Worm (Caenorhabditis elegans): ENCODE measurements around the gene rhr-1.
A peak's percentile ranks its signal among the peaks of the same experiment; 100 is the strongest.
"Not testable (repeated sequence)": the region's sequence is repeated elsewhere in the genome, so short reads cannot be mapped to it uniquely, and the experiment has no call there.

rhr-1 gene

DNA sequence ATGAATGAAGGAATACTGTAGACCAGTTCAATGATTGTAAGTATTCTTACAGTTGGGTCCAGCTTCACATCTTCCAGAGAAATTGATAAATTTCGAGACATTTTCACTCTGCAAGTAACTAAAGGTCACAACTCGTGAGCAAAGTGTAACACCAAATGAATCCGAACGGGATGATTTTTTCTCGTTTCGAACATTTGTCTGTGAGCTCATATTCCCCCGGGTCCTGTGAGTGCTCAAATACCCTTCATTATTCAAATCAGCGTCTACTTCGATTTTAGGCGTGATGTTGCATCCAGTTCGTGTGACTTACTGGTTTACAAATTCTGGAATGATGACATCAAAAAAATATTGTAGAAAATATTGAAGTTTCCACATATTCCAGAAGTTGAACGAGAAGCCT lies 37.4 kb downstream of the rhr-1 start, which contains the start of gene srg-68:
Gene srg-68, minus strand, starts transcription at position 101 of the 400 bp plus-strand sequence.
- TF ChIP-seq hlh-13 (GFP tag; optimal IDR thresholded peaks at IDR 0.05): no peak
- TF ChIP-seq ahr-1 (tag; optimal IDR thresholded peaks at IDR 0.05): no peak
- no peak for TF ChIP-seq C38D4.7 (GFP tag; optimal IDR thresholded peaks at IDR 0.05)
- TF ChIP-seq ama-1 (optimal IDR thresholded peaks at IDR 0.05): no peak
- no peak for TF ChIP-seq pha-4 (tag; optimal IDR thresholded peaks at IDR 0.05)
- no peak for TF ChIP-seq sdc-2 (tag; optimal IDR thresholded peaks at IDR 0.05)
- no peak for TF ChIP-seq ets-4 (tag; optimal IDR thresholded peaks at IDR 0.05)
- no peak for TF ChIP-seq ztf-16 (tag; optimal IDR thresholded peaks at IDR 0.05)
- TF ChIP-seq fax-1 (tag; optimal IDR thresholded peaks at IDR 0.05): no peak
- TF ChIP-seq ceh-48 (tag; optimal IDR thresholded peaks at IDR 0.05): no peak
- TF ChIP-seq K09A11.1 (tag; optimal IDR thresholded peaks at IDR 0.05; ENCODE audit: insufficient read depth): no peak
- TF ChIP-seq nhr-232 (tag; optimal IDR thresholded peaks at IDR 0.05): no peak
- TF ChIP-seq sox-4 (tag; optimal IDR thresholded peaks at IDR 0.05): no peak

- not testable (repeated sequence) for TF ChIP-seq fax-1 (tag; optimal IDR thresholded peaks at IDR 0.05); unc-3 (GFP tag; conservative IDR thresholded peaks at IDR 0.05); unc-3 (tag; optimal IDR thresholded peaks at IDR 0.05); nhr-11 (tag; optimal IDR thresholded peaks at IDR 0.05)
Observed at ce11 chrV:5468489-5468888, 40.5 kb downstream of the rhr-1 start, which contains the start of gene ZC317.6. Gene ZC317.6 (minus strand): TSS chrV:5468589.

- not testable (repeated sequence) for TF ChIP-seq C38D4.7 (GFP tag; optimal IDR thresholded peaks at IDR 0.05); pros-1 (tag; optimal IDR thresholded peaks at IDR 0.05); ceh-6 (GFP tag; optimal IDR thresholded peaks at IDR 0.05)
Observed at ce11 chrV:5470930-5471329, 43.0 kb downstream of the rhr-1 start, which contains the start of gene ZC317.7. Gene ZC317.7 (minus strand): TSS chrV:5471030.

DNA sequence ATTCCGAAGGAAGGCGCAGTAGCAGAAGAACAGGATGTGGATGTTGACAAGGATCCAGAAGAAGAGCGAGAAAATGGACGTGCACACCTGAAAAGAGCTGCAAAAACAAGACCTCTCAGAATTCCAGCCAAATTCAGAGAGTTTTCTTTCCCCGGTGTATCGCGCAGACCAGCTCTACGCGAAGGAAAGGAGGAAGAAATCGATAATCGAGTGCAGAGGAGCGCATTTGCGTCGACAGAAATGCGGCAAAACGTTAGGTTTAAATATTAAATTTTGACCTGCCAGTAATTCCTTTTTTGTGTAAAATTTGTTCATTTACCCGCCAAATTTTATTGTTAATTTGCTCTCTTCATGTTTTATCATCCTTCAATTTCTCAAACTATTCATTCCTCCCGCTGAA lies 49.8 kb downstream of the rhr-1 start:
- TF ChIP-seq ceh-48 (tag; optimal IDR thresholded peaks at IDR 0.05): peak; percentile 29
- TF ChIP-seq ceh-24 (tag; optimal IDR thresholded peaks at IDR 0.05): no peak
